Fruit fly (Drosophila melanogaster): Measurements from ENCODE around the gene CG11357.
A peak's percentile ranks its signal among the peaks of the same experiment; 100 is the strongest.

The CG11357 gene

dm6 chr3L:4546650-4547049 lies 4.8 kb downstream of the CG11357 start (continued):
- TF ChIP-seq tup (GFP tag; optimal IDR thresholded peaks at IDR 0.05) (no peak), CG18262 (tag; optimal IDR thresholded peaks at IDR 0.05) (peak; percentile 90), dan (GFP tag; IDR thresholded peaks at IDR 0.05) (peak; percentile 73; the same call in 1 of the 2 replicates), CG11696 (GFP tag; IDR thresholded peaks at IDR 0.05) (0 out of 2 replicates have a peak, but pooled peaks have one; percentile 25), pb (GFP tag; optimal IDR thresholded peaks at IDR 0.05) (no peak), sna (GFP tag; IDR thresholded peaks at IDR 0.05; ENCODE audit: partially characterized antibody) (no peak), Nf-YC (tag; optimal IDR thresholded peaks at IDR 0.05) (no peak), Trl (optimal IDR thresholded peaks at IDR 0.05) (no peak), Trl (GFP tag; optimal IDR thresholded peaks at IDR 0.05) (no peak), sd (tag; optimal IDR thresholded peaks at IDR 0.05) (no peak), NC2α (GFP tag; optimal IDR thresholded peaks at IDR 0.05) (no peak), al (GFP tag; IDR thresholded peaks at IDR 0.05) (0 out of 2 replicates have a peak, but pooled peaks have one; percentile 7), CG31224 (GFP tag; IDR thresholded peaks at IDR 0.05) (no peak), Jarid2 (GFP tag; optimal IDR thresholded peaks at IDR 0.05) (peak; percentile 16), HmgZ (tag; optimal IDR thresholded peaks at IDR 0.05) (no peak), sqz (GFP tag; optimal IDR thresholded peaks at IDR 0.05) (no peak), toy (GFP tag; IDR thresholded peaks at IDR 0.05) (no peak), jing (GFP tag; optimal IDR thresholded peaks at IDR 0.05) (peak; percentile 24), onecut (GFP tag; IDR thresholded peaks at IDR 0.05) (peak; percentile 43), CG1233 (GFP tag; optimal IDR thresholded peaks at IDR 0.05) (peak; percentile 60), Lpt (GFP tag; optimal IDR thresholded peaks at IDR 0.05) (no peak), CG17361 (GFP tag; IDR thresholded peaks at IDR 0.05) (peak; percentile 80), gce (GFP tag; IDR thresholded peaks at IDR 0.05) (no peak), CG12104 (GFP tag; optimal IDR thresholded peaks at IDR 0.05) (no peak), CG2199 (GFP tag; IDR thresholded peaks at IDR 0.05) (no peak), abd-A (tag; optimal IDR thresholded peaks at IDR 0.05) (no peak), CG2678 (tag; optimal IDR thresholded peaks at IDR 0.05) (peak; percentile 67), disco-r (GFP tag; optimal IDR thresholded peaks at IDR 0.05) (no peak), ken (GFP tag; IDR thresholded peaks at IDR 0.05) (peak; percentile 50; the same call in 1 of the 3 replicates), so (GFP tag; IDR thresholded peaks at IDR 0.05) (no peak), CG8944 (GFP tag; optimal IDR thresholded peaks at IDR 0.05) (no peak), CG8359 (GFP tag; optimal IDR thresholded peaks at IDR 0.05; ENCODE audit: borderline replicate concordance) (peak; percentile 5), run (tag; optimal IDR thresholded peaks at IDR 0.05) (no peak), CG2120 (GFP tag; optimal IDR thresholded peaks at IDR 0.05) (no peak), Gug (GFP tag; IDR thresholded peaks at IDR 0.05) (peak; percentile 20; the same call in 1 of the 4 replicates), Adf1 (GFP tag; IDR thresholded peaks at IDR 0.05) (no peak), eve (GFP tag; optimal IDR thresholded peaks at IDR 0.05) (peak in 1 of 2 experiments; percentile 70), dysf (GFP tag; IDR thresholded peaks at IDR 0.05) (peak; percentile 46; the same call in 1 of the 3 replicates), pzg (GFP tag; optimal IDR thresholded peaks at IDR 0.05) (no peak), salm (tag; optimal IDR thresholded peaks at IDR 0.05) (no peak), Optix (GFP tag; IDR thresholded peaks at IDR 0.05) (no peak), CG18011 (GFP tag; optimal IDR thresholded peaks at IDR 0.05) (no peak), unpg (GFP tag; optimal IDR thresholded peaks at IDR 0.05) (peak; percentile 74), sim (GFP tag; IDR thresholded peaks at IDR 0.05) (peak; percentile 33; the same call in 1 of the 2 replicates), CG15696 (tag; optimal IDR thresholded peaks at IDR 0.05) (peak; percentile 90), CG13624 (GFP tag; optimal IDR thresholded peaks at IDR 0.05) (no peak), Hmr (GFP tag; optimal IDR thresholded peaks at IDR 0.05) (no peak), slp2 (GFP tag; optimal IDR thresholded peaks at IDR 0.05) (no peak), CG17802 (tag; optimal IDR thresholded peaks at IDR 0.05) (peak; percentile 19), CG4820 (GFP tag; optimal IDR thresholded peaks at IDR 0.05) (peak; percentile 70), pho (GFP tag; optimal IDR thresholded peaks at IDR 0.05) (no peak), Dbx (GFP tag; IDR thresholded peaks at IDR 0.05) (no peak)

All from whole organism, embryonic.